Worm (Caenorhabditis elegans) whole organism, young adult: ENCODE measurements around the gene Y67D8C.6.
A peak's percentile ranks its signal among the peaks of the same experiment; 100 is the strongest.

Experiments
- B0261.1 ChIP-seq: sonication (generic microtip); optimal IDR thresholded peaks from 2 replicates; lab custom pipeline; 2016; ENCODE audit warnings: mild to moderate bottlenecking, missing genetic modification characterization, moderate library complexity, missing compliant biosample characterization
- C17E4.6 ChIP-seq: fragments of 200-800 bp; sonication (Bioruptor generic); IDR thresholded peaks from 2 replicates; pipeline ENCODE4 v1.3.6; 2022; ENCODE audit warnings: missing genetic modification reagents, missing genetic modification characterization, missing compliant biosample characterization
- F33H1.4 ChIP-seq: fragments of 200-800 bp; sonication (Bioruptor generic); IDR thresholded peaks from 2 replicates; pipeline ENCODE4 v1.3.6; 2022; ENCODE audit warnings: missing genetic modification reagents, missing genetic modification characterization, missing compliant biosample characterization
- F49E8.2 ChIP-seq: sonication (generic microtip); optimal IDR thresholded peaks from 3 replicates; lab custom pipeline; 2017; ENCODE audit warnings: missing genetic modification characterization, mild to moderate bottlenecking, missing compliant biosample characterization, antibody characterized with exemption, moderate library complexity; ENCODE audit not compliant: insufficient read depth
- F55B11.4 ChIP-seq: sonication (generic microtip); optimal IDR thresholded peaks from 2 replicates; lab custom pipeline; 2016; ENCODE audit warnings: missing compliant biosample characterization, missing genetic modification characterization, borderline replicate concordance; ENCODE audit not compliant: insufficient read depth
- K11D2.4 ChIP-seq: fragments of 200-800 bp; sonication (Bioruptor generic); IDR thresholded peaks from 2 replicates; pipeline ENCODE4 v1.3.6; 2022; ENCODE audit warnings: missing genetic modification reagents, missing genetic modification characterization, missing compliant biosample characterization
- Y53G8AR.9 ChIP-seq: fragments of 200-800 bp; sonication (Bioruptor generic); conservative IDR thresholded peaks from 2 replicates; pipeline ENCODE4 v1.3.6; 2022; ENCODE audit warnings: missing genetic modification reagents, missing genetic modification characterization, missing compliant biosample characterization
- Y67H2A.10 ChIP-seq: fragments of 200-800 bp; sonication (Bioruptor generic); conservative IDR thresholded peaks from 2 replicates; pipeline ENCODE4 v1.3.6; 2022; ENCODE audit warnings: missing genetic modification reagents, missing genetic modification characterization, missing compliant biosample characterization
- athp-1 ChIP-seq: sonication (generic microtip); optimal IDR thresholded peaks from 2 replicates; lab custom pipeline; 2017; ENCODE audit warnings: mild to moderate bottlenecking, missing genetic modification characterization, missing compliant biosample characterization
- ceh-79 ChIP-seq: sonication (generic microtip); optimal IDR thresholded peaks from 2 replicates; lab custom pipeline; 2017; ENCODE audit warnings: mild to moderate bottlenecking, missing genetic modification characterization, missing compliant biosample characterization
- ceh-91 ChIP-seq: fragments of 200-800 bp; sonication (Bioruptor generic); IDR thresholded peaks from 2 replicates; pipeline ENCODE4 v1.3.6; 2022; ENCODE audit warnings: missing genetic modification reagents, missing genetic modification characterization, missing compliant biosample characterization
- dox-1 ChIP-seq: fragments of 200-800 bp; sonication (Bioruptor generic); IDR thresholded peaks from 2 replicates; pipeline ENCODE4 v1.3.6; 2022; ENCODE audit warnings: missing genetic modification reagents, missing genetic modification characterization, missing compliant biosample characterization
- efl-1 ChIP-seq: fragments of 150-350 bp; optimal IDR thresholded peaks from 2 replicates; lab custom pipeline; 2014; ENCODE audit warnings: missing biosample characterization, missing genetic modification reagents, missing genetic modification characterization
- egl-44 ChIP-seq: fragments of 200-800 bp; sonication (Bioruptor generic); IDR thresholded peaks from 2 replicates; pipeline ENCODE4 v1.3.6; 2022; ENCODE audit warnings: missing genetic modification reagents, missing genetic modification characterization, missing compliant biosample characterization
- him-1 ChIP-seq: sonication (generic microtip); optimal IDR thresholded peaks from 2 replicates; lab custom pipeline; 2016; ENCODE audit warnings: missing genotype, missing genetic modification reagents, missing genetic modification characterization, missing compliant biosample characterization
- hlh-12 ChIP-seq: sonication (generic microtip); optimal IDR thresholded peaks from 2 replicates; lab custom pipeline; 2016; ENCODE audit warnings: missing genetic modification characterization, missing compliant biosample characterization
- hmg-1.2 ChIP-seq: fragments of 200-800 bp; sonication (Bioruptor generic); IDR thresholded peaks from 2 replicates; pipeline ENCODE4 v1.3.6; 2022; ENCODE audit warnings: missing genetic modification reagents, missing genetic modification characterization, missing compliant biosample characterization
- hmg-20 ChIP-seq: fragments of 200-800 bp; sonication (Bioruptor generic); IDR thresholded peaks from 2 replicates; pipeline ENCODE4 v1.3.6; 2022; ENCODE audit warnings: missing genetic modification reagents, missing genetic modification characterization, missing compliant biosample characterization
- hrde-1 ChIP-seq: sonication (generic microtip); optimal IDR thresholded peaks from 2 replicates; lab custom pipeline; 2016; ENCODE audit warnings: missing genetic modification characterization, mild to moderate bottlenecking, missing compliant biosample characterization, moderate library complexity, missing genotype, missing genetic modification reagents, borderline replicate concordance
- lag-1 ChIP-seq: fragments of 200-800 bp; sonication (Bioruptor generic); IDR thresholded peaks from 2 replicates; pipeline ENCODE4 v1.3.6; 2022; ENCODE audit warnings: missing genetic modification reagents, missing genetic modification characterization, missing compliant biosample characterization
- lin-35 ChIP-seq, 3 experiments: fragments of 150-350 bp in 2 of 3; sonication (generic microtip) in 1 of 3; optimal IDR thresholded peaks; 2 replicates each; lab custom pipeline; 2014 to 2018; ENCODE audit warnings: missing biosample characterization in 3 of 3, missing genetic modification characterization in 3 of 3, missing genetic modification reagents in 3 of 3
- lsl-1 ChIP-seq: fragments of 200-800 bp; sonication (Bioruptor generic); optimal IDR thresholded peaks from 2 replicates; lab custom pipeline; 2018; ENCODE audit warnings: mild to moderate bottlenecking, missing genetic modification characterization, moderate library complexity, missing compliant biosample characterization
- madf-8 ChIP-seq: fragments of 200-800 bp; sonication (Bioruptor generic); conservative IDR thresholded peaks from 2 replicates; pipeline ENCODE4 v1.3.6; 2022; ENCODE audit warnings: missing genetic modification reagents, missing genetic modification characterization, missing compliant biosample characterization
- mcd-1 ChIP-seq: fragments of 200-800 bp; sonication (Bioruptor generic); IDR thresholded peaks from 2 replicates; pipeline ENCODE4 v1.3.6; 2022; ENCODE audit warnings: missing genetic modification reagents, missing genetic modification characterization, missing compliant biosample characterization
- mel-28 ChIP-seq: sonication (generic microtip); optimal IDR thresholded peaks from 2 replicates; lab custom pipeline; 2016; ENCODE audit warnings: borderline replicate concordance, mild to moderate bottlenecking, missing genetic modification characterization, missing compliant biosample characterization
- mxl-1 ChIP-seq: sonication (generic microtip); optimal IDR thresholded peaks from 2 replicates; lab custom pipeline; 2016; ENCODE audit warnings: missing genetic modification characterization, missing compliant biosample characterization
- nhr-27 ChIP-seq: fragments of 200-800 bp; sonication (Bioruptor generic); optimal IDR thresholded peaks from 2 replicates; lab custom pipeline; 2018; ENCODE audit warnings: mild to moderate bottlenecking, missing genetic modification characterization, moderate library complexity, missing compliant biosample characterization
- pbrm-1 ChIP-seq: fragments of 200-800 bp; sonication (Bioruptor generic); IDR thresholded peaks from 2 replicates; pipeline ENCODE4 v1.3.6; 2022; ENCODE audit warnings: missing genetic modification reagents, missing genetic modification characterization, missing compliant biosample characterization
- pha-4 ChIP-seq: fragments of 150-350 bp; sonication (generic microtip); optimal IDR thresholded peaks from 2 replicates; lab custom pipeline; 2014; ENCODE audit warnings: missing biosample characterization, missing genetic modification reagents, missing genetic modification characterization
- repo-1 ChIP-seq: sonication (generic microtip); optimal IDR thresholded peaks from 2 replicates; lab custom pipeline; 2017; ENCODE audit warnings: mild to moderate bottlenecking, missing genetic modification characterization, missing compliant biosample characterization
- sdz-38 ChIP-seq: sonication (generic microtip); optimal IDR thresholded peaks from 2 replicates; lab custom pipeline; 2016; ENCODE audit warnings: missing genotype, missing genetic modification characterization, missing compliant biosample characterization
- snpc-3.4 ChIP-seq: sonication (generic microtip); optimal IDR thresholded peaks from 2 replicates; lab custom pipeline; 2017; ENCODE audit warnings: missing genetic modification characterization, mild to moderate bottlenecking, missing compliant biosample characterization, antibody characterized with exemption, moderate library complexity, missing genotype, missing genetic modification reagents
- snpc-4 ChIP-seq, 5 experiments: fragments of 150-350 bp in 1 of 5; sonication (generic microtip) in 4 of 5; optimal IDR thresholded peaks; 2 replicates each; lab custom pipeline; 2014 to 2018; ENCODE audit warnings: missing genetic modification characterization in 5 of 5, missing biosample characterization in 3 of 5, antibody characterized with exemption in 2 of 5, mild to moderate bottlenecking in 2 of 5, missing compliant biosample characterization in 2 of 5, missing genotype in 2 of 5, moderate library complexity in 2 of 5, missing genetic modification reagents in 1 of 5
- tbp1 ChIP-seq: fragments of 200-800 bp; sonication (Bioruptor generic); optimal IDR thresholded peaks from 2 replicates; lab custom pipeline; 2018; ENCODE audit warnings: mild to moderate bottlenecking, missing genetic modification characterization, missing compliant biosample characterization
- tbx-9 ChIP-seq: sonication (generic microtip); optimal IDR thresholded peaks from 2 replicates; lab custom pipeline; 2016; ENCODE audit warnings: borderline replicate concordance, missing genetic modification characterization, inconsistent platforms, missing compliant biosample characterization
- unc-130 ChIP-seq: sonication (generic microtip); optimal IDR thresholded peaks from 2 replicates; lab custom pipeline; 2016; ENCODE audit warnings: missing genetic modification reagents, missing genetic modification characterization, missing compliant biosample characterization
- unc-62 ChIP-seq: fragments of 150-350 bp; optimal IDR thresholded peaks from 2 replicates; lab custom pipeline; 2014; ENCODE audit warnings: missing biosample characterization, missing genetic modification reagents, missing genetic modification characterization
- xnd-1 ChIP-seq: sonication (generic microtip); optimal IDR thresholded peaks from 2 replicates; lab custom pipeline; 2016; ENCODE audit warnings: missing genotype, missing genetic modification reagents, missing genetic modification characterization, missing compliant biosample characterization
- ztf-18 ChIP-seq: sonication (generic microtip); optimal IDR thresholded peaks from 2 replicates; lab custom pipeline; 2016; ENCODE audit warnings: missing genotype, mild to moderate bottlenecking, missing genetic modification characterization, missing compliant biosample characterization
- ztf-28 ChIP-seq: fragments of 200-800 bp; sonication (Bioruptor generic); IDR thresholded peaks from 2 replicates; pipeline ENCODE4 v1.3.6; 2022; ENCODE audit warnings: missing genetic modification reagents, missing genetic modification characterization, missing compliant biosample characterization
- ztf-6 ChIP-seq: fragments of 200-800 bp; sonication (Bioruptor generic); IDR thresholded peaks from 2 replicates; pipeline ENCODE4 v1.3.6; 2022; ENCODE audit warnings: missing genetic modification reagents, missing genetic modification characterization, missing compliant biosample characterization

Y67D8C.6 gene

ce11 chrIV:3055848-3056247 lies 7.3 kb downstream of the Y67D8C.6 start (continued):
- TF ChIP-seq unc-62: no peak
- TF ChIP-seq F49E8.2: peak; percentile 28
- TF ChIP-seq pbrm-1 (GFP tag; lab: Robert Waterston, UW): no peak
- no peak for TF ChIP-seq him-1 (tag; lab: Kevin White, UChicago)
- no peak for TF ChIP-seq hrde-1 (tag; lab: Kevin White, UChicago)
- TF ChIP-seq efl-1 (GFP tag; lab: Kevin White, UChicago): peak; percentile 35
- peak; percentile 55 for TF ChIP-seq xnd-1
- no peak for TF ChIP-seq athp-1 (tag; lab: Kevin White, UChicago)
- TF ChIP-seq unc-130 (GFP tag; lab: Kevin White, UChicago): no peak
- 0 out of 2 replicates have a peak, but pooled peaks have one; percentile 57 for TF ChIP-seq ztf-28 (GFP tag; lab: Robert Waterston, UW)

DNA sequence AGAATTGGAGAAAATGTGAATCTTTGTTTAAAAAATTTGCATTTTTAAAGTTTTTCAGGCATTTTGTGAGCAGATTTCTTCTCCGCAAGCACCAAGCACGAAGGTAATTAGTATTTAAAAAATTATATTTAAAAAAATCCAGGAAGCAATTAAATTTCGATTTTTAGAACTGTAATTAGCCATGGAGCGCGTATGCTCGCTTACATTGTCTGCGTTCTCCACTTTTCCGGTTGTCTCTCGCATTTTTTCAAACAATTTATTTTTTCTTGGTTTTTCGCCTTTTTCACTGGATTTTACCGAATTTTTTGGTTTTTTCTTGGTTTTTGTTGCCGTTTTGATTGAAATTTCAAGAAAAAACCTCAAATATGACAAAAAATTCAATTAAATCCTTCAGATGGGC lies 7.9 kb downstream of the Y67D8C.6 start:
- TF ChIP-seq dox-1 (no peak), mcd-1 (GFP tag; lab: Robert Waterston, UW) (peak; percentile 48; the same call in 1 of the 2 replicates), hmg-1.2 (GFP tag; lab: Robert Waterston, UW) (peak; percentile 83), lin-35 (GFP tag; optimal IDR thresholded peaks at IDR 0.05; lab: Kevin White, UChicago) (no peak), F33H1.4 (GFP tag; lab: Robert Waterston, UW) (peak; percentile 34; the same call in 1 of the 2 replicates), hlh-12 (tag; lab: Kevin White, UChicago) (no peak), tbp1 (GFP tag; lab: Kevin White, UChicago) (no peak)

DNA sequence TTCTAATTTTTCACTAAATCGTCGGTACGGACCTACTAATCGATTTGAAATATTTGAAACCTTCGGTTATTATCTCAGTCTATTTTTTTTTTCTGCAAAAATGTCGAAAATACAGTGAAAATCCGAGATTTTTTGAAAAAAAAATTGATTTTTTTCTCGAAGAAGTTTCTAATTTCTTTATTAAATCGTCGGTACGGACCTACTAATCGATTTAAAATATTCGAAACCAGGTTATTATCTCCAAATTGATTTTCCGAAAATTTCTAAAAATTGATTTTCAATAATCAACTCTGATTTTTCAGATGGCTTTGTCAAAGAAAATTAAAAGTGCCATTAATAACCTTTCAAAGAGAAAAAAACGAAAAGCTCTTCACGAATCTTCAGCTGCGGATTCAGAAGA lies 9.8 kb downstream of the Y67D8C.6 start, which contains the start of gene ivph-3:
Gene ivph-3 (plus strand): TSS at position 301 of the 400 bp plus-strand sequence.
- no peak for TF ChIP-seq pha-4
- no peak for TF ChIP-seq sdz-38 (tag; lab: Kevin White, UChicago)
- no peak for TF ChIP-seq nhr-27 (tag; lab: Kevin White, UChicago)
- no peak for TF ChIP-seq ceh-79
- TF ChIP-seq madf-8 (GFP tag; lab: Robert Waterston, UW): no peak
- TF ChIP-seq tbx-9: no peak
- TF ChIP-seq ceh-91 (GFP tag; lab: Robert Waterston, UW): no peak
- no peak for TF ChIP-seq lsl-1 (GFP tag; lab: Kevin White, UChicago)
- no peak for TF ChIP-seq K11D2.4 (GFP tag; lab: Robert Waterston, UW)
- TF ChIP-seq B0261.1 (tag; lab: Kevin White, UChicago): no peak
- no peak for TF ChIP-seq F55B11.4 (tag; lab: Kevin White, UChicago)
- no peak for TF ChIP-seq ztf-18 (tag; lab: Kevin White, UChicago)
- TF ChIP-seq, all 124 proteins: peak for 0

DNA sequence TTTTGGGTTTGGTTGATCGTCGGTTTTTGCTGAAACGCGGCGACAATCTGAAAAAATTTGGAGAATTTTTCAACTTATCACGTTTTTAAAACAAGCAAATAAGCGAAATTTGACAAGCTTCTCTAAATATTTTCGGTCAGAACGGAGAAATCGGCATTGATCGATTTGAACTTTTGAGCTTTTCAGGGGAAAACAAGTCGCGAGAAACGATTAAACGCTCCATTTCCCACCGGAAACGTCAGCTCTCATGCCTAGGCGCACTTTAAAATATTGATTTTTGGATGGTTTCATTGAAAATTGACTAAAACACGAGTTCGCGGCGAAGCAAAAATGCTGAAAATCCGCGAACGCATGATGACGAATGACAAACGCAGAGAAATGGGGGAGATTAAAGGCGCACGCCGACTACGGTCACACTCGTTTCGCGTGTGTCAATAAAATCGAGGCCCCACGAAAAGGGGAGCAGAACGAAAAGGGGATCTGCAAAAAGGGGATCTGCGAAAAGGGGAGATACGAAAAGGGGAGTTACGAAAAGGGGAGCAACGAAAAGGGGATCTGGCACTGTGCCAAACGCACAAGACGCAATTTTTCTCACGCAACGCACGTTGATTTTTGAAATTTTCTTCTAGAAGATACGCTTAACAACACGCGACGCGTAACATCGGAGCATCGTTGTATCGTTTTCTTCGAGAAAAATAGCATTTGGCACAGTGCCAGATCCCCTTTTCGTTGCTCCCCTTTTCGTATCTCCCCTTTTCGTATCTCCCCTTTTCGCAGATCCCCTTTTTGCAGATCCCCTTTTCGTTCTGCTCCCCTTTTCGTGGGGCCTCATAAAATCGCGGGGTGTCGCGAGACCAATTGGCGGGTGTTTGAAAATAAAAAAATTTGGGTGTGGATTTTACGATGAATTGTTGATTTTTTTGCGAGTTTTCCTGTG lies 12.9 kb downstream of the Y67D8C.6 start, which contains the start of gene eel-1:
Gene eel-1 (minus strand): TSS at position 51 of the 937 bp plus-strand sequence.
- peak; percentile 95 for TF ChIP-seq lsl-1 (GFP tag; lab: Kevin White, UChicago)
- TF ChIP-seq ceh-79: peak; percentile 42
- peak; percentile 75 for TF ChIP-seq snpc-4 (GFP tag; optimal IDR thresholded peaks at IDR 0.05; lab: Kevin White, UChicago)
- peak; percentile 2 to 75 (median 70) for TF ChIP-seq snpc-4 (tag; optimal IDR thresholded peaks at IDR 0.05; lab: Kevin White, UChicago)
- peak; percentile 32 for TF ChIP-seq repo-1
- peak; percentile 94 for TF ChIP-seq hmg-20 (GFP tag; lab: Robert Waterston, UW)
- peak; percentile 55 for TF ChIP-seq mel-28 (tag; lab: Kevin White, UChicago)
- peak; percentile 98 for TF ChIP-seq egl-44 (GFP tag; lab: Robert Waterston, UW)
- peak; percentile 92 for TF ChIP-seq athp-1 (tag; lab: Kevin White, UChicago)
- peak; percentile 17 for TF ChIP-seq B0261.1 (tag; lab: Kevin White, UChicago)
- TF ChIP-seq ztf-6 (GFP tag; lab: Robert Waterston, UW): peak; percentile 97
- peak; percentile 98 for TF ChIP-seq C17E4.6 (GFP tag; lab: Robert Waterston, UW)
- TF ChIP-seq lag-1: peak; percentile 90; the same call in 1 of the 2 replicates
- peak; percentile 99 for TF ChIP-seq Y53G8AR.9 (GFP tag; lab: Robert Waterston, UW)
- TF ChIP-seq snpc-3.4 (tag; lab: Kevin White, UChicago): peak; percentile 76
- TF ChIP-seq mxl-1 (tag; lab: Kevin White, UChicago): peak; percentile 26
- peak; percentile 96 for TF ChIP-seq Y67H2A.10
